Worm (Caenorhabditis elegans) whole organism, late embryonic: ENCODE measurements around the gene C09G5.7.

Source experiments
- C38D4.7 ChIP-seq: fragments of 200-800 bp; sonication (Bioruptor generic); optimal IDR thresholded peaks from 2 replicates; lab custom pipeline; 2018; ENCODE audit warnings: mild to moderate bottlenecking, missing genetic modification characterization, moderate library complexity, missing compliant biosample characterization
- ceh-9 ChIP-seq: sonication (generic microtip); optimal IDR thresholded peaks from 2 replicates; lab custom pipeline; 2016; ENCODE audit warnings: mild to moderate bottlenecking, missing genetic modification characterization, inconsistent platforms, missing compliant biosample characterization
- che-1 ChIP-seq: sonication (generic microtip); optimal IDR thresholded peaks from 2 replicates; lab custom pipeline; 2016; ENCODE audit warnings: mild to moderate bottlenecking, missing genetic modification characterization, missing compliant biosample characterization
- hlh-30 ChIP-seq: sonication (generic microtip); optimal IDR thresholded peaks from 2 replicates; lab custom pipeline; 2017; ENCODE audit warnings: antibody characterized with exemption, missing genetic modification characterization, missing compliant biosample characterization; ENCODE audit not compliant: insufficient read depth
- nhr-11 ChIP-seq: fragments of 150-350 bp; optimal IDR thresholded peaks from 2 replicates; lab custom pipeline; 2014; ENCODE audit warnings: missing biosample characterization, missing genetic modification characterization
- npax-4 ChIP-seq: sonication (generic microtip); optimal IDR thresholded peaks from 2 replicates; lab custom pipeline; 2016; ENCODE audit warnings: missing genetic modification characterization, missing compliant biosample characterization
- unc-86 ChIP-seq: sonication (generic microtip); optimal IDR thresholded peaks from 2 replicates; lab custom pipeline; 2016; ENCODE audit warnings: missing genetic modification characterization, missing compliant biosample characterization

DNA sequence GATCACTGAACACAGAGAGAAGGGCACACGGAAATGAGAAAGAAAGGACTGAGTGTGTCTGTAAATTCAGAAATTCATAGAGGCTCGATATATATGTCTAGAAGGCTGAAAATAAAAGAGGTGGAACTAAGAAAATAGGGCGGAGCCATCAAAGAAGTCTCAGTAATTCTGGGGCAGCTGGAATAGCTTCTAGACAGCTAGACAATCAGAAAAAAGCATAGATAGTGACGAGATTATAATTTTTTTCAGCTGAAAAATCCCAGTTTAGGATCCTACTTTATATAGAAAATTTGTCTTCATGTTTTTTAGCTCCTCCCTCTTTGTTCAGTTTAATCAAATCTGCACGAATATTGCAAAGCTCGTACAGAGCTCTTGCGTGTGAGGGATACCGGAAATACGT lies 49.7 kb upstream of the C09G5.7 start, which contains the start of gene D2089.3:
- TF ChIP-seq unc-86 (tag; lab: Kevin White, UChicago) = no peak
- TF ChIP-seq C38D4.7 (GFP tag; lab: Kevin White, UChicago) = no peak
- no peak for TF ChIP-seq che-1 (tag; lab: Kevin White, UChicago)
- TF ChIP-seq ceh-9 (tag; lab: Kevin White, UChicago) = no peak
- TF ChIP-seq hlh-30 (tag; lab: Kevin White, UChicago) = no peak
- no peak for TF ChIP-seq nhr-11 (tag; lab: Kevin White, UChicago)
- TF ChIP-seq npax-4 = no peak
